Worm (Caenorhabditis elegans): Measurements from ENCODE around the gene set-9.

The set-9 gene

ce11 chrIV:4277694-4278093 is 30.0 kb upstream of the set-9 start, which contains the start of gene nhr-78:
nhr-78 (minus strand) TSS chrIV:4277875.
- no peak for TF ChIP-seq klf-2 (GFP tag; conservative IDR thresholded peaks at IDR 0.05)
- TF ChIP-seq ztf-29 (GFP tag; IDR thresholded peaks at IDR 0.05) = no peak
- TF ChIP-seq flt-1 (GFP tag; IDR thresholded peaks at IDR 0.05) = no peak
- no peak for TF ChIP-seq cog-1 (tag; optimal IDR thresholded peaks at IDR 0.05)
- no peak for TF ChIP-seq tab-1 (GFP tag; IDR thresholded peaks at IDR 0.05)
- TF ChIP-seq ref-1 (GFP tag; conservative IDR thresholded peaks at IDR 0.05) = no peak
- no peak for TF ChIP-seq med-1 (GFP tag; optimal IDR thresholded peaks at IDR 0.05; ENCODE audit: insufficient read depth)
- TF ChIP-seq T22C8.4 (GFP tag; IDR thresholded peaks at IDR 0.05) = no peak
- TF ChIP-seq ztf-23 (GFP tag; IDR thresholded peaks at IDR 0.05) = no peak

DNA sequence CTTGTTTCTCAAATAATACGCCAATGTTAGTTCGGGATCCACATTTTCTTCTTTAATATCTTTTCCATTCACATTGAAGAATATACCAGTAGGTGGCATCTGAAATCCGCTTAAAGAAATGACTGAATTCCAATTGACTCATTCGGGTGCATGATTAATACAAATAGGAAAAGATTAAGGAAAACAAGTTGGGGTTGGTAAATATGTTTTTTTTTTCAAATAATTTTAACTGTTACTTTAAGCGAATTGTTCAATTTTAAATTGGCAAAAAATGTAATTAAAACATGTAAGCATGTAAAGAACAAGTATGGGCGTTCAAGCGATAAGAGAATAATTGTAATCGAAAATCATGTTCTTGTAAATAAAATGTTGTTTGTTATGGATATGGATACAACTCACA is 23.7 kb upstream of the set-9 start, which contains the start of gene F15E6.6:
Gene F15E6.6, minus strand, starts transcription at position 101 of the 400 bp plus-strand sequence.
- TF ChIP-seq klf-2 (GFP tag; conservative IDR thresholded peaks at IDR 0.05) (no peak), T22C8.4 (GFP tag; IDR thresholded peaks at IDR 0.05) (no peak), med-1 (GFP tag; optimal IDR thresholded peaks at IDR 0.05; ENCODE audit: insufficient read depth) (no peak), ref-1 (GFP tag; conservative IDR thresholded peaks at IDR 0.05) (no peak), ztf-23 (GFP tag; IDR thresholded peaks at IDR 0.05) (no peak), ztf-29 (GFP tag; IDR thresholded peaks at IDR 0.05) (no peak), flt-1 (GFP tag; IDR thresholded peaks at IDR 0.05) (no peak), cog-1 (tag; optimal IDR thresholded peaks at IDR 0.05) (no peak), tab-1 (GFP tag; IDR thresholded peaks at IDR 0.05) (no peak)

DNA sequence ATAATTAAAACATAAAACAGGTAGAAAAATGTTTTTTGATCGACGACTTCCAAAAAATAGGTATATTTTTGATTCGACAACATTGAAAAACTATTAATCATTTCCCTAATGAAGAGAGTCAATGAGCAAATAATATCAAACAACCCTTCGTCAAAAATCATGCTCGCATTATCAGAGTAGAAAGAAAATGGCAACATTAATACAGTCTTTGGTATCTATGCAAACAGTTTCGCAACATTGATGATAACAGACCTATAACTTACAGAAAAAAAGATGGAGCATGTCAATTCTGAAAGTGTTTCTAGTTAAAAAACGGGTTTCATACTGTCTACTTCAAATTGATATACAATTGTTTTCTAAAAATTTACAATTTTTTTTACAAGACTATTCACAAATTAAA is 22.7 kb upstream of the set-9 start:
- no peak for TF ChIP-seq ref-1 (GFP tag; conservative IDR thresholded peaks at IDR 0.05)
- no peak for TF ChIP-seq tab-1 (GFP tag; IDR thresholded peaks at IDR 0.05)
- no peak for TF ChIP-seq klf-2 (GFP tag; conservative IDR thresholded peaks at IDR 0.05)
- no peak for TF ChIP-seq cog-1 (tag; optimal IDR thresholded peaks at IDR 0.05)
- no peak for TF ChIP-seq med-1 (GFP tag; optimal IDR thresholded peaks at IDR 0.05; ENCODE audit: insufficient read depth)
- TF ChIP-seq T22C8.4 (GFP tag; IDR thresholded peaks at IDR 0.05) = no peak
- TF ChIP-seq ztf-29 (GFP tag; IDR thresholded peaks at IDR 0.05) = no peak
- no peak for TF ChIP-seq flt-1 (GFP tag; IDR thresholded peaks at IDR 0.05)
- TF ChIP-seq ztf-23 (GFP tag; IDR thresholded peaks at IDR 0.05) = no peak

DNA sequence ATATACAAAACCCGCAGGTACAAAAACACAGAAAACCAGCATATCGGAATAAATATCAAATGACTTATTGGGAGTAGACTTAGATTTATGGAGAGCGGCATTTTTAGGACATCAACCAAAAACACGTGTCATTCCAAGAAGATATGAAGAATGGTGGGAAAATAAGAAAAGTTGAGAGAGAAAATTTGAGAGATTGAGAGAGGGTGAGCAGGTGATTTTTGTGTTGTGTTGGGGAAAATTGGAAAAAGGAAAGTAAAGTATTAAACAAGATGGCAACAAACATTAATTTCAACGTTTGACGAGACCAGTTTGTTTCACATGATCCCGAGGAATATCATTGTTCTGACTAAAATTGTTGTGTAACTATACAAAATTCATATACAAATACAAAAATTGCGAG is 19.4 kb upstream of the set-9 start, which contains the start of gene srv-4:
Gene srv-4, minus strand, starts transcription at position 101 of the 400 bp plus-strand sequence.
- no peak for TF ChIP-seq T22C8.4 (GFP tag; IDR thresholded peaks at IDR 0.05)
- TF ChIP-seq ztf-23 (GFP tag; IDR thresholded peaks at IDR 0.05) = no peak
- no peak for TF ChIP-seq med-1 (GFP tag; optimal IDR thresholded peaks at IDR 0.05; ENCODE audit: insufficient read depth)
- no peak for TF ChIP-seq ref-1 (GFP tag; conservative IDR thresholded peaks at IDR 0.05)
- no peak for TF ChIP-seq tab-1 (GFP tag; IDR thresholded peaks at IDR 0.05)
- TF ChIP-seq flt-1 (GFP tag; IDR thresholded peaks at IDR 0.05) = no peak
- TF ChIP-seq ztf-29 (GFP tag; IDR thresholded peaks at IDR 0.05) = no peak
- no peak for TF ChIP-seq cog-1 (tag; optimal IDR thresholded peaks at IDR 0.05)
- TF ChIP-seq klf-2 (GFP tag; conservative IDR thresholded peaks at IDR 0.05) = no peak

ce11 chrIV:4289267-4289666 is 18.4 kb upstream of the set-9 start, which contains the start of gene F15E6.5:
F15E6.5 (plus strand) TSS chrIV:4289567.
- TF ChIP-seq klf-2 (GFP tag; conservative IDR thresholded peaks at IDR 0.05) = no peak
- TF ChIP-seq T22C8.4 (GFP tag; IDR thresholded peaks at IDR 0.05) = no peak
- TF ChIP-seq cog-1 (tag; optimal IDR thresholded peaks at IDR 0.05) = no peak
- TF ChIP-seq med-1 (GFP tag; optimal IDR thresholded peaks at IDR 0.05; ENCODE audit: insufficient read depth) = no peak
- TF ChIP-seq flt-1 (GFP tag; IDR thresholded peaks at IDR 0.05) = no peak
- no peak for TF ChIP-seq ztf-29 (GFP tag; IDR thresholded peaks at IDR 0.05)
- no peak for TF ChIP-seq ztf-23 (GFP tag; IDR thresholded peaks at IDR 0.05)
- TF ChIP-seq ref-1 (GFP tag; conservative IDR thresholded peaks at IDR 0.05) = no peak
- no peak for TF ChIP-seq tab-1 (GFP tag; IDR thresholded peaks at IDR 0.05)

- TF ChIP-seq cog-1 (tag; optimal IDR thresholded peaks at IDR 0.05) (no peak), klf-2 (GFP tag; conservative IDR thresholded peaks at IDR 0.05) (no peak), T22C8.4 (GFP tag; IDR thresholded peaks at IDR 0.05) (no peak), ref-1 (GFP tag; conservative IDR thresholded peaks at IDR 0.05) (no peak), ztf-23 (GFP tag; IDR thresholded peaks at IDR 0.05) (no peak), med-1 (GFP tag; optimal IDR thresholded peaks at IDR 0.05; ENCODE audit: insufficient read depth) (no peak), flt-1 (GFP tag; IDR thresholded peaks at IDR 0.05) (no peak), tab-1 (GFP tag; IDR thresholded peaks at IDR 0.05) (no peak)
Observed at ce11 chrIV:4290472-4290871, 17.2 kb upstream of the set-9 start, which contains the start of gene dct-7. dct-7 (minus strand) TSS chrIV:4290572.

- TF ChIP-seq ref-1 (GFP tag; conservative IDR thresholded peaks at IDR 0.05) = no peak
- TF ChIP-seq klf-2 (GFP tag; conservative IDR thresholded peaks at IDR 0.05) = no peak
- no peak for TF ChIP-seq flt-1 (GFP tag; IDR thresholded peaks at IDR 0.05)
- TF ChIP-seq cog-1 (tag; optimal IDR thresholded peaks at IDR 0.05) = no peak
- no peak for TF ChIP-seq med-1 (GFP tag; optimal IDR thresholded peaks at IDR 0.05; ENCODE audit: insufficient read depth)
- no peak for TF ChIP-seq ztf-23 (GFP tag; IDR thresholded peaks at IDR 0.05)
- TF ChIP-seq T22C8.4 (GFP tag; IDR thresholded peaks at IDR 0.05) = no peak
- no peak for TF ChIP-seq ztf-29 (GFP tag; IDR thresholded peaks at IDR 0.05)
- TF ChIP-seq tab-1 (GFP tag; IDR thresholded peaks at IDR 0.05) = no peak
Observed at ce11 chrIV:4291174-4291573, 16.5 kb upstream of the set-9 start, which contains the start of gene F15E6.4. F15E6.4 (plus strand) TSS chrIV:4291474.

DNA sequence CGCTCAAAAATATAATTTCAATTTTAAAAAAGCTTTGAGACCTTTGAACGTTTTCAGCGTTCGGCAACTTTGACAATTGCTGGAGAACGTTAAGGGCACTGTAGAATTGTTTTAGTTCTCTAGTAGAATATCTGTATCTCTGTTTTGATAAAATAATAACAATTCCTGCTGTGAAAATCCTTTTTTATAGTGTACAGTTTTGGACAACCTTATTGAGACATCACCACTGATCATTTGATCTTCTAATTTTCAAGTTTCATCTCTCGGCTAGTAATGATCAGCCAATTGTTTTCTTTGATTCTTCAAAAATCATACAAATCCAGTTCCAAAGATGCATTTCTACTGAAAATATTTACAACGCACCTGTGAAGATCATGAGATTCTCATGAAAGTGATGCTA is 15.1 kb upstream of the set-9 start, which contains the start of gene F15E6.10:
Gene F15E6.10, plus strand, starts transcription at position 301 of the 400 bp plus-strand sequence.
- no peak for TF ChIP-seq ref-1 (GFP tag; conservative IDR thresholded peaks at IDR 0.05)

DNA sequence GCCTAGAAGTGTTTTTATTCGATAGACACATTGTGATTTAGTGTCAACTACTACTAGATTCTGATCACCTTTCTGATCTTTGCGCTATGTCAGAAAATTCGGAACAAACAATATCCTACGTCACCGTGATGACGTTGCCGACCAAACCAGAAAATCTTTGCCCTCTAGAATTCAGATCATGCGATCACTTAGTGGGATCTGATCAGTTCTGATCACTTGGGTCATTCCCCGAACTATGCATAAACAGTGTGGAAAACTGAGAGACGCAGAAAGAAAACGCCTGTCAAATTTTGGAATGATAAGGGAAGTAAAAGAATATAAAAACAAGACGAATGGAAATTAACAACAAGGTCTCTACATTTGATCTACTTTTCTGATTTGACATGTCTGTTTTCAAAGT is 13.1 kb upstream of the set-9 start, which contains the start of gene F15E6.3:
Gene F15E6.3, plus strand, starts transcription at position 344 of the 400 bp plus-strand sequence.
- TF ChIP-seq T22C8.4 (GFP tag; IDR thresholded peaks at IDR 0.05) (no peak), flt-1 (GFP tag; IDR thresholded peaks at IDR 0.05) (no peak), med-1 (GFP tag; optimal IDR thresholded peaks at IDR 0.05; ENCODE audit: insufficient read depth) (no peak), ztf-23 (GFP tag; IDR thresholded peaks at IDR 0.05) (no peak), ztf-29 (GFP tag; IDR thresholded peaks at IDR 0.05) (no peak), klf-2 (GFP tag; conservative IDR thresholded peaks at IDR 0.05) (no peak), tab-1 (GFP tag; IDR thresholded peaks at IDR 0.05) (no peak), cog-1 (tag; optimal IDR thresholded peaks at IDR 0.05) (no peak)

DNA sequence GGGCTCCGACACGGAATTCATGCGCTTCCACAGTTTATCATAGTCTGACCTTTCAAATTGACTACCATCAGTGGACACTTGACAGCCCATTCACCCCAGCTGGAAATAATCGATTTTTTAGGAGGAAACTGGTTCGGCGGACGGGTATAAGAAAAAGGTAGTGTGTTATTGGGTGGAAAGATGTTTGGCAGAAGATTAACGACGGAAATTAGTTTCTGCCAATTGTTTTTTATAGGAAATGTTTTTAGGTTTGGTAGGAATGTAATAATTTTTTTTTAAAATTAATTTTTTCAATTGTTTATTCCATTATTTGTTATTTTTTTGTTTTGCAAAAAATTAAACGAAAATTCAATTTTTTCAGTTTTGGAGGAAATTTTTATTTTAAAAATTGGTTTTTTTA is 8.7 kb upstream of the set-9 start, which contains the start of gene F15E6.9:
Gene F15E6.9, minus strand, starts transcription at position 101 of the 400 bp plus-strand sequence.
- TF ChIP-seq cog-1 (tag; optimal IDR thresholded peaks at IDR 0.05) (no peak), tab-1 (GFP tag; IDR thresholded peaks at IDR 0.05) (no peak), med-1 (GFP tag; optimal IDR thresholded peaks at IDR 0.05; ENCODE audit: insufficient read depth) (no peak), ztf-23 (GFP tag; IDR thresholded peaks at IDR 0.05) (no peak), flt-1 (GFP tag; IDR thresholded peaks at IDR 0.05) (no peak)

Measured in whole organism, midembryonic.